Worm (Caenorhabditis elegans) whole organism, L3 larva: ENCODE results near the gene Y57G11C.5.

Source experiments
- ama-1 ChIP-seq: fragments of 150-350 bp; optimal IDR thresholded peaks from 2 replicates; lab custom pipeline; 2018
- ceh-82 ChIP-seq: fragments of 150-350 bp; optimal IDR thresholded peaks from 2 replicates; lab custom pipeline; 2014; ENCODE audit warnings: missing biosample characterization, missing genetic modification characterization
- elt-3 ChIP-seq, 3 experiments: fragments of 150-350 bp in 1 of 3; sonication (generic microtip) in 2 of 3; optimal IDR thresholded peaks; 2 replicates in 2 of 3; 4 replicates in 1 of 3; lab custom pipeline; 2014 to 2017; ENCODE audit warnings: missing biosample characterization in 3 of 3, missing genetic modification characterization in 3 of 3
- fkh-2 ChIP-seq: fragments of 150-350 bp; optimal IDR thresholded peaks from 2 replicates; lab custom pipeline; 2014; ENCODE audit warnings: missing biosample characterization, missing genetic modification reagents, missing genetic modification characterization
- lin-39 ChIP-seq: fragments of 150-350 bp; optimal IDR thresholded peaks from 2 replicates; lab custom pipeline; 2018; ENCODE audit warnings: missing biosample characterization, missing genetic modification reagents, missing genetic modification characterization
- lsy-12 ChIP-seq: sonication (generic microtip); optimal IDR thresholded peaks from 2 replicates; lab custom pipeline; 2016; ENCODE audit warnings: mild to moderate bottlenecking, missing genetic modification characterization, missing compliant biosample characterization
- nhr-11 ChIP-seq: fragments of 150-350 bp; optimal IDR thresholded peaks from 2 replicates; lab custom pipeline; 2014; ENCODE audit warnings: missing biosample characterization, missing genetic modification characterization
- nhr-23 ChIP-seq: fragments of 150-350 bp; optimal IDR thresholded peaks from 2 replicates; lab custom pipeline; 2014; ENCODE audit warnings: missing biosample characterization, missing genetic modification reagents, missing genetic modification characterization
- nhr-28 ChIP-seq: fragments of 150-350 bp; optimal IDR thresholded peaks from 2 replicates; lab custom pipeline; 2014; ENCODE audit warnings: missing biosample characterization, missing genetic modification characterization
- nhr-67 ChIP-seq: fragments of 150-350 bp; optimal IDR thresholded peaks from 2 replicates; lab custom pipeline; 2014; ENCODE audit warnings: missing biosample characterization, missing genetic modification characterization
- skn-1 ChIP-seq: fragments of 150-350 bp; optimal IDR thresholded peaks from 2 replicates; lab custom pipeline; 2014; ENCODE audit warnings: missing biosample characterization, missing genetic modification characterization
- unc-62 ChIP-seq: fragments of 150-350 bp; sonication (generic microtip); optimal IDR thresholded peaks from 4 replicates; lab custom pipeline; 2014; ENCODE audit warnings: missing biosample characterization, missing genetic modification reagents, missing genetic modification characterization
- ztf-11 ChIP-seq: fragments of 150-350 bp; optimal IDR thresholded peaks from 2 replicates; lab custom pipeline; 2014; ENCODE audit warnings: missing biosample characterization, missing genetic modification characterization

DNA sequence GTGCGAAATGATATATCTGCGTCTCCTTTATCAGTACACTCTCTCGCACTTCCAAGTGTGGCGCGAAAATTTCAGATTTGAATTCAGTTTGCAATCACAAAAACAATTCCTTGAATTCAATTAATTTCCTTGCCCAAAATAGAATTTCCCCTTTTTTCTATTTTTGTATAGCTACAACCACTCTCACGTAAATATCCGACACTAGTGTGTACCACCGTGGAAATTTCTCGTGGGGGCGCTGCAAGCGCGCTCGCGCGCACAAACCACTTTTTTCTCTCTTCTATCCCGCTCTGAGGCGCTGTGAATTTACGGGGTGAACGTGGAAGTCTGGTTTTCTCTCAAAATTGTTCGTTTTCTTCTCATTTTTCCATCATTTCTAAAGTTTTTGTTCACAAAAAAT lies 16.3 kb upstream of the Y57G11C.5 start, which contains the start of gene Y57G11C.8:
- TF ChIP-seq lsy-12, result no peak
- TF ChIP-seq ztf-11, result no peak
- TF ChIP-seq lin-39 (tag; lab: Kevin White, UChicago), result no peak
- TF ChIP-seq skn-1 (tag; lab: Kevin White, UChicago), result no peak
- no peak for TF ChIP-seq fkh-2
- TF ChIP-seq ceh-82 (tag; lab: Kevin White, UChicago), result no peak
- TF ChIP-seq nhr-67, result no peak
- no peak for TF ChIP-seq nhr-11 (tag; lab: Kevin White, UChicago)
- no peak for TF ChIP-seq nhr-23 (tag; lab: Kevin White, UChicago)
- TF ChIP-seq nhr-28 (tag; lab: Kevin White, UChicago), result no peak
- no peak for TF ChIP-seq unc-62 (GFP tag; lab: Kevin White, UChicago)
- TF ChIP-seq ama-1, result no peak
- no peak for TF ChIP-seq elt-3 (tag; optimal IDR thresholded peaks at IDR 0.05; lab: Kevin White, UChicago)
